Fruit fly (Drosophila melanogaster) whole organism, embryonic: ENCODE results near the gene snky.

Source experiments
- CG43689 ChIP-seq: fragments of 200-800 bp; sonication (Bioruptor generic); IDR thresholded peaks from 2 replicates; pipeline ENCODE4 v1.3.6; 2022; ENCODE audit warnings: missing biosample characterization, missing genetic modification characterization
- CG8359 ChIP-seq: fragments of 200-800 bp; sonication (Bioruptor generic); optimal IDR thresholded peaks from 2 replicates; lab custom pipeline; 2017; ENCODE audit warnings: missing biosample characterization, mild to moderate bottlenecking, missing genetic modification characterization, borderline replicate concordance
- CTCF ChIP-seq: fragments of 200-800 bp; sonication (Bioruptor generic); optimal IDR thresholded peaks from 2 replicates; lab custom pipeline; 2017; ENCODE audit warnings: missing biosample characterization, mild to moderate bottlenecking, missing genetic modification characterization, moderate library complexity
- Pdp1 ChIP-seq, 2 experiments: fragments of 200-800 bp; sonication (Bioruptor generic); optimal IDR thresholded peaks; 3 replicates each; lab custom pipeline; 2016; ENCODE audit warnings: missing biosample characterization in 2 of 2, missing genetic modification characterization in 2 of 2, mild to moderate bottlenecking in 1 of 2, moderate library complexity in 1 of 2
- az2 ChIP-seq: fragments of 200-800 bp; sonication (Bioruptor generic); optimal IDR thresholded peaks from 3 replicates; lab custom pipeline; 2016; ENCODE audit warnings: missing biosample characterization, missing genetic modification characterization
- hth ChIP-seq: fragments of >200 bp; optimal IDR thresholded peaks from 2 replicates; lab custom pipeline; 2017; ENCODE audit warnings: inconsistent platforms
- maf-S ChIP-seq: fragments of 200-800 bp; sonication (Bioruptor generic); optimal IDR thresholded peaks from 2 replicates; lab custom pipeline; 2016; ENCODE audit warnings: missing biosample characterization, missing genetic modification characterization
- shn ChIP-seq: fragments of 200-800 bp; sonication (Bioruptor generic); optimal IDR thresholded peaks from 3 replicates; lab custom pipeline; 2016; ENCODE audit warnings: missing biosample characterization, missing genetic modification characterization

DNA sequence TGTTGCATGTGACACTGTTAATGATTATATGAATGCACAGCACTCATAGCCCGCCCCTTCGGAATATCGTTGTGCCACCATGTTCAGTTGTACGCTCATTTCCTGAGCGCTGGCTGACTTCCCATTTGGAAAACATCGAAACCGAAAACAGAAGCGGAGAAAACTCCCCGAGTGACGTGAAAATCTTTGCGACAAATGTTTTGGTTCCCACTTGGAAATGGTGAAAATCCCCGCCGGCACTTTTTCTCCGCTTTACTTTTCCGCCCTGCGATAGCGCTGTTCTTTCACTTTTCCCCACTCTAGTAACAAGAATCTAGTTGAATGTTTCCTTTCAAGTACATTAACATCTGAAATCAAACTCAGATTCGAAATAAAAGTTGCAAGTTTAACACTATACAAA, 29.3 kb upstream of the snky start:
- TF ChIP-seq hth (lab: Kevin White, UChicago) (no peak), maf-S (no peak), shn (GFP tag; lab: Kevin White, UChicago) (no peak), CG8359 (GFP tag; lab: Kevin White, UChicago) (no peak), CG43689 (GFP tag; lab: Robert Waterston, UW) (no peak), Pdp1 (GFP tag; optimal IDR thresholded peaks at IDR 0.05; lab: Kevin White, UChicago) (no peak), CTCF (GFP tag; lab: Kevin White, UChicago) (no peak), az2 (GFP tag; lab: Kevin White, UChicago) (no peak)
